Fruit fly (Drosophila melanogaster) S2 (cell line): Measurements from ENCODE around the gene Doa.

Experiments
- CG8478 ChIP-seq: fragments of >200 bp; optimal IDR thresholded peaks from 2 replicates; lab custom pipeline; 2018
- CTCF ChIP-seq, 2 experiments: fragments of >200 bp; optimal IDR thresholded peaks; 2 replicates each; lab custom pipeline; 2018

Gene Doa

dm6 chr3R:28950859-28951351 lies 63.0 kb downstream of the Doa start:
- TF ChIP-seq CG8478 (lab: Kevin White, UChicago), result no peak
- no peak for TF ChIP-seq CTCF (optimal IDR thresholded peaks at IDR 0.05; lab: Kevin White, UChicago)

- no peak for TF ChIP-seq CTCF (optimal IDR thresholded peaks at IDR 0.05; lab: Kevin White, UChicago)
- no peak for TF ChIP-seq CG8478 (lab: Kevin White, UChicago)
These were observed 70.8 kb downstream of the Doa start for dm6 chr3R:28958703-28959102.

- no peak for TF ChIP-seq CG8478 (lab: Kevin White, UChicago)
- no peak for TF ChIP-seq CTCF (optimal IDR thresholded peaks at IDR 0.05; lab: Kevin White, UChicago)
These were observed 71.2 kb downstream of the Doa start for dm6 chr3R:28959105-28959504.

- TF ChIP-seq CG8478 (lab: Kevin White, UChicago) (no peak), CTCF (optimal IDR thresholded peaks at IDR 0.05; lab: Kevin White, UChicago) (no peak)
These were observed 82.4 kb downstream of the Doa start, which contains the start of gene DIP-gamma for dm6 chr3R:28970266-28970665. Gene DIP-gamma, minus strand, starts transcription at chr3R:28970372.
